Fruit fly (Drosophila melanogaster) whole organism, embryonic: ENCODE measurements around the gene CG10283.

Experiments used
- Asciz ChIP-seq: fragments of 200-800 bp; sonication (Bioruptor generic); optimal IDR thresholded peaks from 2 replicates; lab custom pipeline; 2017; ENCODE audit warnings: missing biosample characterization, mild to moderate bottlenecking, missing genetic modification characterization, missing genetic modification reagents
- Atf3 ChIP-seq: fragments of 200-800 bp; sonication (Bioruptor generic); optimal IDR thresholded peaks from 3 replicates; lab custom pipeline; 2016; ENCODE audit warnings: missing biosample characterization, missing genetic modification characterization
- B-H2 ChIP-seq: fragments of 200-800 bp; sonication (Bioruptor generic); optimal IDR thresholded peaks from 2 replicates; lab custom pipeline; 2018; ENCODE audit warnings: missing biosample characterization, mild to moderate bottlenecking, missing genetic modification characterization
- CG10565 ChIP-seq: fragments of 200-800 bp; sonication (Bioruptor generic); optimal IDR thresholded peaks from 3 replicates; lab custom pipeline; 2016; ENCODE audit warnings: missing biosample characterization, mild to moderate bottlenecking, missing genetic modification characterization
- CG10959 ChIP-seq: fragments of 200-800 bp; sonication (Bioruptor generic); IDR thresholded peaks from 2 replicates; pipeline ENCODE4 v1.3.6; 2022; ENCODE audit warnings: missing biosample characterization, missing genetic modification characterization
- CG12219 ChIP-seq: fragments of 200-800 bp; sonication (Bioruptor generic); optimal IDR thresholded peaks from 3 replicates; lab custom pipeline; 2018; ENCODE audit warnings: missing biosample characterization, mild to moderate bottlenecking, missing genetic modification characterization
- CG1233 ChIP-seq: fragments of 200-800 bp; sonication (Bioruptor generic); optimal IDR thresholded peaks from 4 replicates; lab custom pipeline; 2018; ENCODE audit warnings: missing biosample characterization, mild to moderate bottlenecking, missing genetic modification characterization
- CG13424 ChIP-seq: fragments of 200-800 bp; sonication (Bioruptor generic); optimal IDR thresholded peaks from 2 replicates; lab custom pipeline; 2019; ENCODE audit warnings: missing biosample characterization, mild to moderate bottlenecking, missing genetic modification characterization, moderate library complexity
- CG15073 ChIP-seq: fragments of 200-800 bp; sonication (Bioruptor generic); optimal IDR thresholded peaks from 2 replicates; lab custom pipeline; 2016; ENCODE audit warnings: missing biosample characterization, missing genetic modification characterization
- CG16813 ChIP-seq: fragments of 200-800 bp; sonication (Bioruptor generic); IDR thresholded peaks from 3 replicates; pipeline ENCODE4 v1.3.6; 2022; ENCODE audit warnings: missing biosample characterization, missing genetic modification characterization; ENCODE audit not compliant: partially characterized antibody
- CG17802 ChIP-seq: fragments of 200-800 bp; sonication (Bioruptor generic); optimal IDR thresholded peaks from 2 replicates; lab custom pipeline; 2018; ENCODE audit warnings: missing biosample characterization, mild to moderate bottlenecking, missing genetic modification characterization, moderate library complexity
- CG1832 ChIP-seq: fragments of 200-800 bp; sonication (Bioruptor generic); optimal IDR thresholded peaks from 2 replicates; lab custom pipeline; 2017; ENCODE audit warnings: missing biosample characterization, mild to moderate bottlenecking, missing genetic modification characterization, inconsistent platforms
- CG18619 ChIP-seq: fragments of 200-800 bp; sonication (Bioruptor generic); optimal IDR thresholded peaks from 3 replicates; lab custom pipeline; 2017; ENCODE audit warnings: missing biosample characterization, mild to moderate bottlenecking, missing genetic modification characterization
- CG2129 ChIP-seq: fragments of 200-800 bp; sonication (Bioruptor generic); IDR thresholded peaks from 2 replicates; pipeline ENCODE4 v1.3.6; 2022; ENCODE audit warnings: missing biosample characterization, missing genetic modification characterization; ENCODE audit not compliant: partially characterized antibody
- CG34376 ChIP-seq: fragments of 200-800 bp; sonication (Bioruptor generic); optimal IDR thresholded peaks from 2 replicates; lab custom pipeline; 2018; ENCODE audit warnings: missing biosample characterization, mild to moderate bottlenecking, missing genetic modification characterization
- CG42726 ChIP-seq: fragments of 200-800 bp; sonication (Bioruptor generic); IDR thresholded peaks from 2 replicates; pipeline ENCODE4 v1.3.6; 2022; ENCODE audit warnings: missing biosample characterization, missing genetic modification characterization; ENCODE audit not compliant: partially characterized antibody
- CG4854 ChIP-seq: fragments of 200-800 bp; sonication (Bioruptor generic); optimal IDR thresholded peaks from 2 replicates; lab custom pipeline; 2016; ENCODE audit warnings: missing biosample characterization, missing genetic modification characterization, inconsistent platforms
- CG6689 ChIP-seq: fragments of 200-800 bp; sonication (Bioruptor generic); IDR thresholded peaks from 2 replicates; pipeline ENCODE4 v1.3.6; 2022; ENCODE audit warnings: missing biosample characterization, missing genetic modification characterization
- CoRest ChIP-seq: fragments of 200-800 bp; sonication (Bioruptor generic); optimal IDR thresholded peaks from 3 replicates; lab custom pipeline; 2018; ENCODE audit warnings: missing biosample characterization, mild to moderate bottlenecking, missing genetic modification characterization, moderate library complexity
- D19A ChIP-seq: fragments of 200-800 bp; optimal IDR thresholded peaks from 3 replicates; lab custom pipeline; 2019; ENCODE audit warnings: missing biosample characterization, mild to moderate bottlenecking, missing genetic modification characterization, moderate library complexity
- Dfd ChIP-seq, 2 experiments: fragments of >200 bp; optimal IDR thresholded peaks; 2 replicates each; lab custom pipeline; 2017; ENCODE audit warnings: missing biosample characterization in 2 of 2, missing genetic modification characterization in 2 of 2
- Doc3 ChIP-seq: fragments of 200-800 bp; sonication (Bioruptor generic); IDR thresholded peaks from 3 replicates; pipeline ENCODE4 v1.3.6; 2022; ENCODE audit warnings: missing biosample characterization, missing genetic modification characterization; ENCODE audit not compliant: partially characterized antibody
- Fer3 ChIP-seq: fragments of 200-800 bp; sonication (Bioruptor generic); optimal IDR thresholded peaks from 2 replicates; lab custom pipeline; 2018; ENCODE audit warnings: missing biosample characterization, mild to moderate bottlenecking, missing genetic modification characterization, moderate library complexity
- H15 ChIP-seq: fragments of 200-800 bp; sonication (Bioruptor generic); IDR thresholded peaks from 3 replicates; pipeline ENCODE4 v1.3.6; 2022; ENCODE audit warnings: missing biosample characterization, missing genetic modification characterization
- HLH4C ChIP-seq: fragments of 200-800 bp; sonication (Bioruptor generic); IDR thresholded peaks from 3 replicates; pipeline ENCODE4 v1.3.6; 2022; ENCODE audit warnings: missing biosample characterization, missing genetic modification characterization; ENCODE audit not compliant: partially characterized antibody
- HmgD ChIP-seq: fragments of 200-800 bp; sonication (Bioruptor generic); optimal IDR thresholded peaks from 3 replicates; lab custom pipeline; 2016; ENCODE audit warnings: missing biosample characterization, missing genetic modification characterization
- HmgZ ChIP-seq: fragments of 200-800 bp; sonication (Bioruptor generic); optimal IDR thresholded peaks from 2 replicates; lab custom pipeline; 2018; ENCODE audit warnings: missing biosample characterization, mild to moderate bottlenecking, missing genetic modification characterization
- Lhr ChIP-seq: fragments of 200-800 bp; sonication (Bioruptor generic); optimal IDR thresholded peaks from 3 replicates; lab custom pipeline; 2017; ENCODE audit warnings: mild to moderate bottlenecking, missing biosample characterization, missing genetic modification reagents, missing genetic modification characterization
- MESR4 ChIP-seq: fragments of 200-800 bp; sonication (Bioruptor generic); optimal IDR thresholded peaks from 2 replicates; lab custom pipeline; 2018; ENCODE audit warnings: missing biosample characterization, mild to moderate bottlenecking, missing genetic modification characterization, moderate library complexity
- Taf1 ChIP-seq: fragments of 200-800 bp; sonication (Bioruptor generic); IDR thresholded peaks from 2 replicates; pipeline ENCODE4 v1.3.6; 2022; ENCODE audit warnings: missing biosample characterization, missing genetic modification characterization
- ase ChIP-seq: fragments of 200-800 bp; sonication (Bioruptor generic); IDR thresholded peaks from 3 replicates; pipeline ENCODE4 v1.3.6; 2022; ENCODE audit warnings: missing biosample characterization, missing genetic modification characterization
- chif ChIP-seq, 2 experiments: fragments of 200-800 bp; sonication (Bioruptor generic); optimal IDR thresholded peaks; 3 replicates each; lab custom pipeline; 2016; ENCODE audit warnings: missing biosample characterization in 2 of 2, missing genetic modification characterization in 2 of 2
- crc ChIP-seq: fragments of 200-800 bp; sonication (Bioruptor generic); optimal IDR thresholded peaks from 2 replicates; lab custom pipeline; 2016; ENCODE audit warnings: missing biosample characterization, missing genetic modification characterization
- grn ChIP-seq: fragments of 200-800 bp; sonication (Bioruptor generic); optimal IDR thresholded peaks from 3 replicates; lab custom pipeline; 2017; ENCODE audit warnings: missing biosample characterization, missing genetic modification characterization
- her ChIP-seq: fragments of 200-800 bp; sonication (Bioruptor generic); optimal IDR thresholded peaks from 2 replicates; lab custom pipeline; 2016; ENCODE audit warnings: missing biosample characterization, missing genetic modification characterization
- kay ChIP-seq: fragments of 200-800 bp; sonication (Bioruptor generic); optimal IDR thresholded peaks from 2 replicates; lab custom pipeline; 2016; ENCODE audit warnings: missing biosample characterization, missing genetic modification characterization
- kni ChIP-seq: fragments of 200-800 bp; sonication (Bioruptor generic); optimal IDR thresholded peaks from 3 replicates; lab custom pipeline; 2017; ENCODE audit warnings: mild to moderate bottlenecking, missing biosample characterization, missing genetic modification reagents, missing genetic modification characterization
- lab ChIP-seq: fragments of 200-800 bp; sonication (Bioruptor generic); optimal IDR thresholded peaks from 3 replicates; lab custom pipeline; 2017; ENCODE audit warnings: missing biosample characterization, missing genetic modification characterization, mild to moderate bottlenecking, moderate library complexity, missing genetic modification reagents
- mirr ChIP-seq: fragments of 200-800 bp; sonication (Bioruptor generic); optimal IDR thresholded peaks from 3 replicates; lab custom pipeline; 2018; ENCODE audit warnings: missing biosample characterization, mild to moderate bottlenecking, missing genetic modification characterization
- nerfin-1 ChIP-seq: fragments of 200-800 bp; sonication (Bioruptor generic); optimal IDR thresholded peaks from 3 replicates; lab custom pipeline; 2019; ENCODE audit warnings: missing biosample characterization, mild to moderate bottlenecking, missing genetic modification characterization, moderate library complexity
- nerfin-2 ChIP-seq: fragments of 200-800 bp; sonication (Bioruptor generic); IDR thresholded peaks from 2 replicates; pipeline ENCODE4 v1.3.6; 2022; ENCODE audit warnings: missing biosample characterization, missing genetic modification characterization; ENCODE audit not compliant: partially characterized antibody
- odd ChIP-seq: fragments of 200-800 bp; sonication (Bioruptor generic); optimal IDR thresholded peaks from 2 replicates; lab custom pipeline; 2017; ENCODE audit warnings: missing biosample characterization, mild to moderate bottlenecking, missing genetic modification characterization
- peb ChIP-seq: fragments of 200-800 bp; sonication (Bioruptor generic); IDR thresholded peaks from 2 replicates; pipeline ENCODE4 v1.3.6; 2022; ENCODE audit warnings: missing biosample characterization, missing genetic modification characterization
- row ChIP-seq: fragments of 200-800 bp; sonication (Bioruptor generic); IDR thresholded peaks from 3 replicates; pipeline ENCODE4 v1.3.6; 2022; ENCODE audit warnings: missing biosample characterization, missing genetic modification characterization
- scrt ChIP-seq: fragments of 200-800 bp; sonication (Bioruptor generic); optimal IDR thresholded peaks from 2 replicates; lab custom pipeline; 2018; ENCODE audit warnings: missing biosample characterization, mild to moderate bottlenecking, missing genetic modification characterization, moderate library complexity
- stc ChIP-seq: fragments of 200-800 bp; sonication (Bioruptor generic); IDR thresholded peaks from 2 replicates; pipeline ENCODE4 v1.3.6; 2022; ENCODE audit warnings: missing biosample characterization, missing genetic modification characterization
- ttk ChIP-seq: fragments of 200-800 bp; sonication (Bioruptor generic); IDR thresholded peaks from 2 replicates; pipeline ENCODE4 v2.1.2; 2022; ENCODE audit warnings: missing biosample characterization, missing genetic modification characterization
- twi ChIP-seq: fragments of 200-800 bp; optimal IDR thresholded peaks from 2 replicates; lab custom pipeline; 2019; ENCODE audit warnings: missing biosample characterization, mild to moderate bottlenecking, missing genetic modification characterization, moderate library complexity
- vfl ChIP-seq: fragments of 200-800 bp; sonication (Bioruptor generic); optimal IDR thresholded peaks from 2 replicates; lab custom pipeline; 2016; ENCODE audit warnings: missing biosample characterization, missing genetic modification characterization

The CG10283 gene

dm6 chr2L:18442903-18443608 is 41.3 kb downstream of the CG10283 start, which contains the start of gene RpS26 (continued):
- TF ChIP-seq lab, result no peak
- TF ChIP-seq nerfin-1 (tag; lab: Kevin White, UChicago), result peak; percentile 24
- TF ChIP-seq CG13424 (tag; lab: Kevin White, UChicago), result peak; percentile 41
- no peak for TF ChIP-seq odd (GFP tag; lab: Kevin White, UChicago)
- TF ChIP-seq stc (GFP tag; lab: Robert Waterston, UW), result 0 out of 2 replicates have a peak, but pooled peaks have one; percentile 26
- peak; percentile 28 for TF ChIP-seq scrt (GFP tag; lab: Kevin White, UChicago)
- no peak for TF ChIP-seq CG10565
- TF ChIP-seq twi (tag; lab: Kevin White, UChicago), result peak; percentile 56
- TF ChIP-seq Atf3 (GFP tag; lab: Kevin White, UChicago), result no peak
- peak; percentile 93 for TF ChIP-seq CG4854 (GFP tag; lab: Kevin White, UChicago)
- peak; percentile 98 for TF ChIP-seq MESR4
- peak in 1 of 2 experiments; percentile 38 for TF ChIP-seq chif (GFP tag; optimal IDR thresholded peaks at IDR 0.05; lab: Kevin White, UChicago)
- TF ChIP-seq Lhr (GFP tag; lab: Kevin White, UChicago), result peak; percentile 65
- TF ChIP-seq CG17802 (tag; lab: Kevin White, UChicago), result peak; percentile 22
- peak; percentile 66 for TF ChIP-seq ttk (GFP tag; lab: Robert Waterston, UW)
- peak; percentile 75 for TF ChIP-seq CoRest
- TF ChIP-seq HLH4C (GFP tag; lab: Robert Waterston, UW), result no peak
- TF ChIP-seq CG42726 (GFP tag; lab: Robert Waterston, UW), result no peak
- TF ChIP-seq Fer3 (tag; lab: Kevin White, UChicago), result peak; percentile 48
- peak; percentile 41 for TF ChIP-seq CG6689 (GFP tag; lab: Robert Waterston, UW)
- TF ChIP-seq nerfin-2, result no peak
- TF ChIP-seq kay (GFP tag; lab: Kevin White, UChicago), result no peak
- peak; percentile 16 for TF ChIP-seq HmgZ (tag; lab: Kevin White, UChicago)
- TF ChIP-seq CG34376 (GFP tag; lab: Kevin White, UChicago), result peak; percentile 60
- TF ChIP-seq her (GFP tag; lab: Kevin White, UChicago), result no peak
- TF ChIP-seq crc, result no peak
- TF ChIP-seq Dfd (GFP tag; optimal IDR thresholded peaks at IDR 0.05; lab: Kevin White, UChicago), result no peak
- 0 out of 3 replicates have a peak, but pooled peaks have one; percentile 14 for TF ChIP-seq CG16813 (GFP tag; lab: Robert Waterston, UW)
- no peak for TF ChIP-seq CG1832 (GFP tag; lab: Kevin White, UChicago)
- no peak for TF ChIP-seq vfl (GFP tag; lab: Kevin White, UChicago)
- peak; percentile 66 for TF ChIP-seq HmgD (GFP tag; lab: Kevin White, UChicago)
- no peak for TF ChIP-seq CG2129 (GFP tag; lab: Robert Waterston, UW)
- TF ChIP-seq kni (GFP tag; lab: Kevin White, UChicago), result no peak
- no peak for TF ChIP-seq CG10959 (GFP tag; lab: Robert Waterston, UW)
- TF ChIP-seq Taf1 (GFP tag; lab: Robert Waterston, UW), result no peak
- TF ChIP-seq B-H2 (GFP tag; lab: Kevin White, UChicago), result peak; percentile 49
- no peak for TF ChIP-seq grn
- no peak for TF ChIP-seq CG12219 (GFP tag; lab: Kevin White, UChicago)
- TF ChIP-seq D19A (tag; lab: Kevin White, UChicago), result peak; percentile 38
- TF ChIP-seq ase (GFP tag; lab: Robert Waterston, UW), result 0 out of 3 replicates have a peak, but pooled peaks have one; percentile 22
- no peak for TF ChIP-seq peb (GFP tag; lab: Robert Waterston, UW)
- TF ChIP-seq CG15073 (GFP tag; lab: Kevin White, UChicago), result no peak
- peak; percentile 78 for TF ChIP-seq row
- no peak for TF ChIP-seq mirr (GFP tag; lab: Kevin White, UChicago)
- no peak for TF ChIP-seq CG1233
- TF ChIP-seq CG18619 (GFP tag; lab: Kevin White, UChicago), result peak; percentile 68
- peak; percentile 44; the same call in 1 of the 3 replicates for TF ChIP-seq H15 (GFP tag; lab: Robert Waterston, UW)
- TF ChIP-seq Asciz, result no peak
- no peak for TF ChIP-seq Doc3
